Worm (Caenorhabditis elegans) whole organism, young adult: ENCODE results near the gene spi-1.
A peak's percentile ranks its signal among the peaks of the same experiment; 100 is the strongest.

Source experiments
- B0019.2 ChIP-seq: fragments of 200-800 bp; sonication (Bioruptor generic); conservative IDR thresholded peaks from 2 replicates; pipeline ENCODE4 v1.3.6; 2022; ENCODE audit warnings: missing genetic modification reagents, missing genetic modification characterization, missing compliant biosample characterization
- C06A6.2 ChIP-seq: fragments of 200-800 bp; sonication (Bioruptor generic); conservative IDR thresholded peaks from 2 replicates; pipeline ENCODE4 v1.3.6; 2022; ENCODE audit warnings: missing genetic modification characterization, missing compliant biosample characterization
- F23B12.7 ChIP-seq: sonication (generic microtip); optimal IDR thresholded peaks from 2 replicates; lab custom pipeline; 2017; ENCODE audit warnings: missing genetic modification characterization, mild to moderate bottlenecking, missing compliant biosample characterization, antibody characterized with exemption, moderate library complexity; ENCODE audit not compliant: insufficient read depth
- F49E8.2 ChIP-seq: sonication (generic microtip); optimal IDR thresholded peaks from 3 replicates; lab custom pipeline; 2017; ENCODE audit warnings: missing genetic modification characterization, mild to moderate bottlenecking, missing compliant biosample characterization, antibody characterized with exemption, moderate library complexity; ENCODE audit not compliant: insufficient read depth
- F55B11.4 ChIP-seq: sonication (generic microtip); optimal IDR thresholded peaks from 2 replicates; lab custom pipeline; 2016; ENCODE audit warnings: missing compliant biosample characterization, missing genetic modification characterization, borderline replicate concordance; ENCODE audit not compliant: insufficient read depth
- F57C9.4 ChIP-seq: sonication (generic microtip); optimal IDR thresholded peaks from 2 replicates; lab custom pipeline; 2017; ENCODE audit warnings: mild to moderate bottlenecking, missing genetic modification characterization, missing compliant biosample characterization
- K12H6.12 ChIP-seq: fragments of 200-800 bp; sonication (Bioruptor generic); optimal IDR thresholded peaks from 2 replicates; lab custom pipeline; 2018; ENCODE audit warnings: mild to moderate bottlenecking, missing genetic modification characterization, missing compliant biosample characterization
- Y53F4B.3 ChIP-seq: fragments of 200-800 bp; sonication (Bioruptor generic); IDR thresholded peaks from 2 replicates; pipeline ENCODE4 v1.3.6; 2022; ENCODE audit warnings: missing genetic modification reagents, missing genetic modification characterization, missing compliant biosample characterization
- Y53G8AR.9 ChIP-seq: fragments of 200-800 bp; sonication (Bioruptor generic); conservative IDR thresholded peaks from 2 replicates; pipeline ENCODE4 v1.3.6; 2022; ENCODE audit warnings: missing genetic modification reagents, missing genetic modification characterization, missing compliant biosample characterization
- Y56A3A.18 ChIP-seq: fragments of 200-800 bp; sonication (Bioruptor generic); IDR thresholded peaks from 2 replicates; pipeline ENCODE4 v1.3.6; 2022; ENCODE audit warnings: missing genetic modification reagents, missing genetic modification characterization, missing compliant biosample characterization
- akir-1 ChIP-seq: fragments of 200-800 bp; sonication (Bioruptor generic); optimal IDR thresholded peaks from 2 replicates; lab custom pipeline; 2018; ENCODE audit warnings: mild to moderate bottlenecking, missing genetic modification characterization, moderate library complexity, missing compliant biosample characterization
- ama-1 ChIP-seq, 3 experiments: fragments of 150-350 bp in 1 of 3; sonication (generic microtip) in 2 of 3; optimal IDR thresholded peaks; 2 replicates each; lab custom pipeline; 2014 to 2018; ENCODE audit warnings: missing biosample characterization in 2 of 3, missing genetic modification characterization in 2 of 3, missing genetic modification reagents in 2 of 3
- atf-7 ChIP-seq: sonication (generic microtip); optimal IDR thresholded peaks from 2 replicates; lab custom pipeline; 2017; ENCODE audit warnings: mild to moderate bottlenecking, missing genetic modification characterization, missing compliant biosample characterization
- bed-1 ChIP-seq: fragments of 200-800 bp; sonication (Bioruptor generic); IDR thresholded peaks from 2 replicates; pipeline ENCODE4 v1.3.6; 2022; ENCODE audit warnings: missing genetic modification reagents, missing genetic modification characterization, missing compliant biosample characterization
- bed-2 ChIP-seq: fragments of 200-800 bp; sonication (Bioruptor generic); IDR thresholded peaks from 2 replicates; pipeline ENCODE4 v1.3.6; 2022; ENCODE audit warnings: missing genetic modification reagents, missing genetic modification characterization, missing compliant biosample characterization
- ceh-58 ChIP-seq: fragments of 200-800 bp; sonication (Bioruptor generic); IDR thresholded peaks from 2 replicates; pipeline ENCODE4 v1.3.6; 2022; ENCODE audit warnings: missing genetic modification characterization, missing compliant biosample characterization
- die-1 ChIP-seq: sonication (generic microtip); optimal IDR thresholded peaks from 2 replicates; lab custom pipeline; 2016; ENCODE audit warnings: missing genotype, mild to moderate bottlenecking, missing genetic modification characterization, missing compliant biosample characterization
- dox-1 ChIP-seq: fragments of 200-800 bp; sonication (Bioruptor generic); IDR thresholded peaks from 2 replicates; pipeline ENCODE4 v1.3.6; 2022; ENCODE audit warnings: missing genetic modification reagents, missing genetic modification characterization, missing compliant biosample characterization
- efl-1 ChIP-seq: fragments of 150-350 bp; optimal IDR thresholded peaks from 2 replicates; lab custom pipeline; 2014; ENCODE audit warnings: missing biosample characterization, missing genetic modification reagents, missing genetic modification characterization
- egrh-3 ChIP-seq: fragments of 200-800 bp; sonication (Bioruptor generic); IDR thresholded peaks from 2 replicates; pipeline ENCODE4 v1.3.6; 2022; ENCODE audit warnings: missing genetic modification reagents, missing genetic modification characterization, missing compliant biosample characterization
- let-526 ChIP-seq: fragments of 200-800 bp; sonication (Bioruptor generic); IDR thresholded peaks from 2 replicates; pipeline ENCODE4 v1.3.6; 2022; ENCODE audit warnings: missing genetic modification reagents, missing genetic modification characterization, missing compliant biosample characterization
- lin-54 ChIP-seq: fragments of 200-800 bp; sonication (Bioruptor generic); optimal IDR thresholded peaks from 2 replicates; lab custom pipeline; 2018; ENCODE audit warnings: mild to moderate bottlenecking, missing genetic modification characterization, missing compliant biosample characterization
- lsy-27 ChIP-seq: sonication (generic microtip); optimal IDR thresholded peaks from 2 replicates; lab custom pipeline; 2017; ENCODE audit warnings: missing genetic modification characterization, mild to moderate bottlenecking, missing compliant biosample characterization, antibody characterized with exemption, missing genotype, borderline replicate concordance; ENCODE audit not compliant: insufficient read depth
- madf-3 ChIP-seq: fragments of 200-800 bp; sonication (Bioruptor generic); IDR thresholded peaks from 2 replicates; pipeline ENCODE4 v1.3.6; 2022; ENCODE audit warnings: missing genetic modification reagents, missing genetic modification characterization, missing compliant biosample characterization
- madf-6 ChIP-seq: fragments of 200-800 bp; sonication (Bioruptor generic); IDR thresholded peaks from 2 replicates; pipeline ENCODE4 v1.3.6; 2022; ENCODE audit warnings: missing genetic modification reagents, missing genetic modification characterization, missing compliant biosample characterization
- mcd-1 ChIP-seq: fragments of 200-800 bp; sonication (Bioruptor generic); IDR thresholded peaks from 2 replicates; pipeline ENCODE4 v1.3.6; 2022; ENCODE audit warnings: missing genetic modification reagents, missing genetic modification characterization, missing compliant biosample characterization
- mxl-1 ChIP-seq: sonication (generic microtip); optimal IDR thresholded peaks from 2 replicates; lab custom pipeline; 2016; ENCODE audit warnings: missing genetic modification characterization, missing compliant biosample characterization
- pbrm-1 ChIP-seq: fragments of 200-800 bp; sonication (Bioruptor generic); IDR thresholded peaks from 2 replicates; pipeline ENCODE4 v1.3.6; 2022; ENCODE audit warnings: missing genetic modification reagents, missing genetic modification characterization, missing compliant biosample characterization
- sea-2 ChIP-seq: fragments of 200-800 bp; sonication (Bioruptor generic); IDR thresholded peaks from 2 replicates; pipeline ENCODE4 v1.3.6; 2022; ENCODE audit warnings: missing genetic modification characterization, missing compliant biosample characterization
- snpc-1.1 ChIP-seq: sonication (generic microtip); optimal IDR thresholded peaks from 2 replicates; lab custom pipeline; 2017; ENCODE audit warnings: missing genetic modification characterization, mild to moderate bottlenecking, missing compliant biosample characterization, antibody characterized with exemption, moderate library complexity, missing genotype, missing genetic modification reagents; ENCODE audit not compliant: insufficient read depth
- sptf-2 ChIP-seq: fragments of 200-800 bp; sonication (Bioruptor generic); optimal IDR thresholded peaks from 2 replicates; lab custom pipeline; 2018; ENCODE audit warnings: mild to moderate bottlenecking, missing genetic modification characterization, missing compliant biosample characterization
- tbx-9 ChIP-seq: sonication (generic microtip); optimal IDR thresholded peaks from 2 replicates; lab custom pipeline; 2016; ENCODE audit warnings: borderline replicate concordance, missing genetic modification characterization, inconsistent platforms, missing compliant biosample characterization
- unc-130 ChIP-seq: sonication (generic microtip); optimal IDR thresholded peaks from 2 replicates; lab custom pipeline; 2016; ENCODE audit warnings: missing genetic modification reagents, missing genetic modification characterization, missing compliant biosample characterization
- zfh-2 ChIP-seq: fragments of 200-800 bp; sonication (Bioruptor generic); conservative IDR thresholded peaks from 2 replicates; pipeline ENCODE4 v1.3.6; 2022; ENCODE audit warnings: missing genetic modification reagents, missing genetic modification characterization, missing compliant biosample characterization
- zim-3 ChIP-seq: sonication (generic microtip); optimal IDR thresholded peaks from 2 replicates; lab custom pipeline; 2017; ENCODE audit warnings: mild to moderate bottlenecking, missing genetic modification characterization, moderate library complexity, missing compliant biosample characterization

The spi-1 gene

ce11 chrII:7529078-7529683 is 33.1 kb downstream of the spi-1 start, which contains the start of gene ZK1290.5 (continued):
- TF ChIP-seq die-1 (peak; percentile 43), unc-130 (GFP tag; lab: Kevin White, UChicago) (no peak), madf-6 (no peak), lin-54 (GFP tag; lab: Kevin White, UChicago) (peak; percentile 60), tbx-9 (tag; lab: Kevin White, UChicago) (no peak), snpc-1.1 (no peak), akir-1 (GFP tag; lab: Kevin White, UChicago) (no peak), B0019.2 (no peak), lsy-27 (tag; lab: Kevin White, UChicago) (no peak), zfh-2 (GFP tag; lab: Robert Waterston, UW) (no peak), bed-1 (no peak), ceh-58 (GFP tag; lab: Robert Waterston, UW) (no peak), bed-2 (GFP tag; lab: Robert Waterston, UW) (no peak), sea-2 (GFP tag; lab: Robert Waterston, UW) (no peak), dox-1 (GFP tag; lab: Robert Waterston, UW) (peak; percentile 72), K12H6.12 (tag; lab: Kevin White, UChicago) (peak; percentile 86), madf-3 (GFP tag; lab: Robert Waterston, UW) (no peak), F23B12.7 (tag; lab: Kevin White, UChicago) (peak; percentile 6), efl-1 (GFP tag; lab: Kevin White, UChicago) (no peak), Y53F4B.3 (GFP tag; lab: Robert Waterston, UW) (no peak), let-526 (peak; percentile 83; the same call in 1 of the 2 replicates), F57C9.4 (no peak), zim-3 (tag; lab: Kevin White, UChicago) (no peak), F55B11.4 (tag; lab: Kevin White, UChicago) (no peak), egrh-3 (GFP tag; lab: Robert Waterston, UW) (no peak), F49E8.2 (tag; lab: Kevin White, UChicago) (no peak), ama-1 (optimal IDR thresholded peaks at IDR 0.05; lab: Kevin White, UChicago) (no peak), ama-1 (GFP tag; optimal IDR thresholded peaks at IDR 0.05; lab: Kevin White, UChicago) (no peak)

- TF ChIP-seq C06A6.2 (GFP tag; lab: Robert Waterston, UW), result peak; percentile 59; the same call in 1 of the 2 replicates
- TF ChIP-seq mcd-1 (GFP tag; lab: Robert Waterston, UW), result peak; percentile 44
- TF ChIP-seq Y53G8AR.9, result peak; percentile 56
- peak; percentile 4 for TF ChIP-seq atf-7 (tag; lab: Kevin White, UChicago)
- TF ChIP-seq mxl-1 (tag; lab: Kevin White, UChicago), result no peak
- TF ChIP-seq pbrm-1 (GFP tag; lab: Robert Waterston, UW), result peak; percentile 43; the same call in 1 of the 2 replicates
- TF ChIP-seq sptf-2, result no peak
- 0 out of 2 replicates have a peak, but pooled peaks have one; percentile 64 for TF ChIP-seq Y56A3A.18 (GFP tag; lab: Robert Waterston, UW)
- no peak for TF ChIP-seq F23B12.7 (tag; lab: Kevin White, UChicago)
- 0 out of 2 replicates have a peak, but pooled peaks have one; percentile 13 for TF ChIP-seq dox-1 (GFP tag; lab: Robert Waterston, UW)
Measured at ce11 chrII:7530944-7531343, 34.9 kb downstream of the spi-1 start, which contains the start of gene wrt-1. wrt-1 (plus strand) TSS chrII:7530996.
